Worm (Caenorhabditis elegans): ENCODE results near the gene C16H3.3.

DNA sequence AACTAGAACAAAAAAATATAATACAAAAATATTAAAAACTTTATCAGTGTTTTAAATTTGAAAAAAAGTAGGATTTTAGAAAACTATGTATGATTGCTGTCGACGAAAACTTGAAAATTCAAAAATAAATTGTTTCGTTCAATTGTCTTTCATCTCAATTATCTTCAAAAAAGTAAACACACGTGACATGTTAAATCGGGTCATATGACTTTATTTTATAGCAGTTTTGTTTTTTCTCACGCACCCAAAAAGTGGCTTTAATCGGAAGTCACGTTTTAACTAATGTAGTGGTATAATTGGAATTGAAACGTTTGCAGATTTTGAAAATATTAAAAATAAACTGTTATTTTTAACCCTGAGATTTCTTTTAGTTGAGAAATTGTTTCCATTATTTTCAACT lies 33.0 kb upstream of the C16H3.3 start:
- TF ChIP-seq tbx-37 (GFP tag; conservative IDR thresholded peaks at IDR 0.05): no peak
- no peak for TF ChIP-seq ama-1 (optimal IDR thresholded peaks at IDR 0.05)
- no peak for TF ChIP-seq B0310.2 (tag; optimal IDR thresholded peaks at IDR 0.05)
- no peak for TF ChIP-seq ceh-36 (tag; optimal IDR thresholded peaks at IDR 0.05)
- TF ChIP-seq sea-1 (GFP tag; conservative IDR thresholded peaks at IDR 0.05): no peak
- no peak for TF ChIP-seq ets-7 (tag; optimal IDR thresholded peaks at IDR 0.05)
- no peak for TF ChIP-seq aly-1 (tag; optimal IDR thresholded peaks at IDR 0.05)

All from whole organism, early embryonic.